Worm (Caenorhabditis elegans) whole organism, young adult: Measurements from ENCODE around the gene W03C9.5.

Experiments
- B0336.3 ChIP-seq: fragments of 200-800 bp; sonication (Bioruptor generic); IDR thresholded peaks from 2 replicates; pipeline ENCODE4 v1.3.6; 2022; ENCODE audit warnings: missing genetic modification characterization, missing compliant biosample characterization
- F37B4.10 ChIP-seq: fragments of 200-800 bp; sonication (Bioruptor generic); IDR thresholded peaks from 2 replicates; pipeline ENCODE4 v1.3.6; 2022; ENCODE audit warnings: missing genetic modification characterization, missing compliant biosample characterization
- F49E8.2 ChIP-seq: sonication (generic microtip); optimal IDR thresholded peaks from 3 replicates; lab custom pipeline; 2017; ENCODE audit warnings: missing genetic modification characterization, mild to moderate bottlenecking, missing compliant biosample characterization, antibody characterized with exemption, moderate library complexity; ENCODE audit not compliant: insufficient read depth
- K12H6.12 ChIP-seq: fragments of 200-800 bp; sonication (Bioruptor generic); optimal IDR thresholded peaks from 2 replicates; lab custom pipeline; 2018; ENCODE audit warnings: mild to moderate bottlenecking, missing genetic modification characterization, missing compliant biosample characterization
- T26A5.8 ChIP-seq: sonication (generic microtip); optimal IDR thresholded peaks from 2 replicates; lab custom pipeline; 2016; ENCODE audit warnings: missing genetic modification characterization, missing compliant biosample characterization
- Y67H2A.10 ChIP-seq: fragments of 200-800 bp; sonication (Bioruptor generic); conservative IDR thresholded peaks from 2 replicates; pipeline ENCODE4 v1.3.6; 2022; ENCODE audit warnings: missing genetic modification reagents, missing genetic modification characterization, missing compliant biosample characterization
- Y79H2A.3 ChIP-seq: fragments of 200-800 bp; sonication (Bioruptor generic); conservative IDR thresholded peaks from 2 replicates; pipeline ENCODE4 v1.3.6; 2022; ENCODE audit warnings: missing genetic modification reagents, missing genetic modification characterization, missing compliant biosample characterization
- aptf-3 ChIP-seq: fragments of 200-800 bp; sonication (Bioruptor generic); IDR thresholded peaks from 2 replicates; pipeline ENCODE4 v1.3.6; 2022; ENCODE audit warnings: missing genetic modification characterization, missing compliant biosample characterization
- atf-7 ChIP-seq: sonication (generic microtip); optimal IDR thresholded peaks from 2 replicates; lab custom pipeline; 2017; ENCODE audit warnings: mild to moderate bottlenecking, missing genetic modification characterization, missing compliant biosample characterization
- athp-1 ChIP-seq: sonication (generic microtip); optimal IDR thresholded peaks from 2 replicates; lab custom pipeline; 2017; ENCODE audit warnings: mild to moderate bottlenecking, missing genetic modification characterization, missing compliant biosample characterization
- attf-3 ChIP-seq: fragments of 200-800 bp; sonication (Bioruptor generic); conservative IDR thresholded peaks from 2 replicates; pipeline ENCODE4 v1.3.6; 2022; ENCODE audit warnings: missing genetic modification reagents, missing genetic modification characterization, missing compliant biosample characterization
- cebp-1 ChIP-seq, 2 experiments: fragments of 200-800 bp in 1 of 2; sonication (Bioruptor generic) in 1 of 2; sonication (generic microtip) in 1 of 2; IDR thresholded peaks in 1 of 2; optimal IDR thresholded peaks in 1 of 2; 2 replicates each; pipeline versions ENCODE4 v1.3.6 to Lab custom; 2017 to 2022; ENCODE audit warnings: missing compliant biosample characterization in 2 of 2, missing genetic modification characterization in 2 of 2, mild to moderate bottlenecking in 1 of 2, missing genetic modification reagents in 1 of 2, moderate library complexity in 1 of 2
- cebp-2 ChIP-seq: fragments of 200-800 bp; sonication (Bioruptor generic); IDR thresholded peaks from 2 replicates; pipeline ENCODE4 v1.3.6; 2022; ENCODE audit warnings: missing genetic modification characterization, missing compliant biosample characterization
- ceh-40 ChIP-seq: fragments of 200-800 bp; sonication (Bioruptor generic); IDR thresholded peaks from 2 replicates; pipeline ENCODE4 v1.3.6; 2022; ENCODE audit warnings: missing genetic modification characterization, missing compliant biosample characterization
- ceh-58 ChIP-seq: fragments of 200-800 bp; sonication (Bioruptor generic); IDR thresholded peaks from 2 replicates; pipeline ENCODE4 v1.3.6; 2022; ENCODE audit warnings: missing genetic modification characterization, missing compliant biosample characterization
- ceh-79 ChIP-seq: sonication (generic microtip); optimal IDR thresholded peaks from 2 replicates; lab custom pipeline; 2017; ENCODE audit warnings: mild to moderate bottlenecking, missing genetic modification characterization, missing compliant biosample characterization
- die-1 ChIP-seq: sonication (generic microtip); optimal IDR thresholded peaks from 2 replicates; lab custom pipeline; 2016; ENCODE audit warnings: missing genotype, mild to moderate bottlenecking, missing genetic modification characterization, missing compliant biosample characterization
- egl-18 ChIP-seq: fragments of 200-800 bp; sonication (Bioruptor generic); IDR thresholded peaks from 2 replicates; pipeline ENCODE4 v1.3.6; 2022; ENCODE audit warnings: missing genetic modification reagents, missing genetic modification characterization, missing compliant biosample characterization
- fkh-3 ChIP-seq: sonication (generic microtip); optimal IDR thresholded peaks from 2 replicates; lab custom pipeline; 2016; ENCODE audit warnings: mild to moderate bottlenecking, missing genetic modification characterization, missing compliant biosample characterization
- hlh-26 ChIP-seq: fragments of 200-800 bp; sonication (Bioruptor generic); conservative IDR thresholded peaks from 2 replicates; pipeline ENCODE4 v1.3.6; 2022; ENCODE audit warnings: missing genetic modification reagents, missing genetic modification characterization, missing compliant biosample characterization
- hmg-1.2 ChIP-seq: fragments of 200-800 bp; sonication (Bioruptor generic); IDR thresholded peaks from 2 replicates; pipeline ENCODE4 v1.3.6; 2022; ENCODE audit warnings: missing genetic modification reagents, missing genetic modification characterization, missing compliant biosample characterization
- hmg-20 ChIP-seq: fragments of 200-800 bp; sonication (Bioruptor generic); IDR thresholded peaks from 2 replicates; pipeline ENCODE4 v1.3.6; 2022; ENCODE audit warnings: missing genetic modification reagents, missing genetic modification characterization, missing compliant biosample characterization
- hrde-1 ChIP-seq: sonication (generic microtip); optimal IDR thresholded peaks from 2 replicates; lab custom pipeline; 2016; ENCODE audit warnings: missing genetic modification characterization, mild to moderate bottlenecking, missing compliant biosample characterization, moderate library complexity, missing genotype, missing genetic modification reagents, borderline replicate concordance
- hsf-1 ChIP-seq: fragments of 200-800 bp; sonication (Bioruptor generic); IDR thresholded peaks from 2 replicates; pipeline ENCODE4 v1.3.6; 2022; ENCODE audit warnings: missing genetic modification reagents, missing genetic modification characterization, missing compliant biosample characterization
- let-526 ChIP-seq: fragments of 200-800 bp; sonication (Bioruptor generic); IDR thresholded peaks from 2 replicates; pipeline ENCODE4 v1.3.6; 2022; ENCODE audit warnings: missing genetic modification reagents, missing genetic modification characterization, missing compliant biosample characterization
- lin-54 ChIP-seq: fragments of 200-800 bp; sonication (Bioruptor generic); optimal IDR thresholded peaks from 2 replicates; lab custom pipeline; 2018; ENCODE audit warnings: mild to moderate bottlenecking, missing genetic modification characterization, missing compliant biosample characterization
- madf-3 ChIP-seq: fragments of 200-800 bp; sonication (Bioruptor generic); IDR thresholded peaks from 2 replicates; pipeline ENCODE4 v1.3.6; 2022; ENCODE audit warnings: missing genetic modification reagents, missing genetic modification characterization, missing compliant biosample characterization
- madf-6 ChIP-seq: fragments of 200-800 bp; sonication (Bioruptor generic); IDR thresholded peaks from 2 replicates; pipeline ENCODE4 v1.3.6; 2022; ENCODE audit warnings: missing genetic modification reagents, missing genetic modification characterization, missing compliant biosample characterization
- mcd-1 ChIP-seq: fragments of 200-800 bp; sonication (Bioruptor generic); IDR thresholded peaks from 2 replicates; pipeline ENCODE4 v1.3.6; 2022; ENCODE audit warnings: missing genetic modification reagents, missing genetic modification characterization, missing compliant biosample characterization
- mes-4 ChIP-seq: sonication (generic microtip); optimal IDR thresholded peaks from 2 replicates; lab custom pipeline; 2016; ENCODE audit warnings: missing genotype, missing genetic modification characterization, missing compliant biosample characterization
- nfyb-1 ChIP-seq: fragments of 200-800 bp; sonication (Bioruptor generic); IDR thresholded peaks from 2 replicates; pipeline ENCODE4 v1.3.6; 2022; ENCODE audit warnings: missing genetic modification reagents, missing genetic modification characterization, missing compliant biosample characterization
- nhr-120 ChIP-seq: fragments of 200-800 bp; sonication (Bioruptor generic); IDR thresholded peaks from 2 replicates; pipeline ENCODE4 v1.3.6; 2022; ENCODE audit warnings: missing genetic modification characterization, missing compliant biosample characterization
- pha-4 ChIP-seq: fragments of 150-350 bp; sonication (generic microtip); optimal IDR thresholded peaks from 2 replicates; lab custom pipeline; 2014; ENCODE audit warnings: missing biosample characterization, missing genetic modification reagents, missing genetic modification characterization
- rec-8 ChIP-seq, 2 experiments: sonication (generic microtip); optimal IDR thresholded peaks; 2 replicates each; lab custom pipeline; 2016; ENCODE audit warnings: mild to moderate bottlenecking in 2 of 2, missing genetic modification characterization in 2 of 2, missing genetic modification reagents in 2 of 2, missing genotype in 2 of 2, missing biosample characterization in 1 of 2, missing compliant biosample characterization in 1 of 2, moderate library complexity in 1 of 2
- sea-2 ChIP-seq: fragments of 200-800 bp; sonication (Bioruptor generic); IDR thresholded peaks from 2 replicates; pipeline ENCODE4 v1.3.6; 2022; ENCODE audit warnings: missing genetic modification characterization, missing compliant biosample characterization
- snpc-1.3 ChIP-seq: sonication (generic microtip); optimal IDR thresholded peaks from 2 replicates; lab custom pipeline; 2017; ENCODE audit warnings: missing genetic modification characterization, mild to moderate bottlenecking, missing compliant biosample characterization, antibody characterized with exemption, moderate library complexity, missing genotype, missing genetic modification reagents; ENCODE audit not compliant: insufficient read depth
- snpc-3.4 ChIP-seq: sonication (generic microtip); optimal IDR thresholded peaks from 2 replicates; lab custom pipeline; 2017; ENCODE audit warnings: missing genetic modification characterization, mild to moderate bottlenecking, missing compliant biosample characterization, antibody characterized with exemption, moderate library complexity, missing genotype, missing genetic modification reagents
- tbx-9 ChIP-seq: sonication (generic microtip); optimal IDR thresholded peaks from 2 replicates; lab custom pipeline; 2016; ENCODE audit warnings: borderline replicate concordance, missing genetic modification characterization, inconsistent platforms, missing compliant biosample characterization
- tlf-1 ChIP-seq: fragments of 200-800 bp; sonication (Bioruptor generic); optimal IDR thresholded peaks from 2 replicates; lab custom pipeline; 2018; ENCODE audit warnings: mild to moderate bottlenecking, missing genetic modification characterization, missing compliant biosample characterization
- ztf-18 ChIP-seq: sonication (generic microtip); optimal IDR thresholded peaks from 2 replicates; lab custom pipeline; 2016; ENCODE audit warnings: missing genotype, mild to moderate bottlenecking, missing genetic modification characterization, missing compliant biosample characterization

W03C9.5 gene

DNA sequence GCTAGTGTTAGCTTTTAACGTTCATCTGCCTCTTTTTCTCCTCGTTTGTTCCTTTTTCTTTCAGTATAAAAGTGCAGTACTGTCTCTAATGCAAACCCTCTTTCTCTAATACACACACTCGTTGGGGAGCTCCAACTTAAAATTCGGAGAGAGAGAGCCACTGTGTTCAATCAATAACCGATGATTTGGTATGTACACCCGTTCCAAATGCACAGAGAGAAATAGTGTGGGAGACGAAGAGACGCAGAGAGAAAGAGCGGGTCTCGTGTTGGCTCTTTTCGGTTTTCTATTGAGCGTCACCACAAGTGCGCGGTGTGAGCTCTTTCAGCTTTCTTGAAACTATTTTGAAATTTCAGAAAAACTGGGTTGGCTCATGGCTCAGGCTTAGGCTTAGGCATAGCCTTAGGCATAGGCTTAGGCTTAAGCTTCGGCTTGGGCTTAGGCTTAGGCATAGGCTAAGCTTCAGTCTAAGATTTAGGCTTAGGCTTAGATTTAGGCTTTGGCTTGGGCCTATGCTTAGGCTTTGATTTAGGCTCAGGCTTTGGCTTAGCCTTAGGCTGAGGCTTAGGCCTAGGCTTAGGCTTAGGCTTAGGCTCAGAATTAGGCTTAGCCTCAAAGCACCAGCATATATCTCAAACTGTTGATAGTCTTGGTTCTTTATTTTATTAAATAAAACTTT, 43.6 kb downstream of the W03C9.5 start:
- TF ChIP-seq hsf-1 (GFP tag; lab: Robert Waterston, UW) = 0 out of 2 replicates have a peak, but pooled peaks have one; percentile 37
- no peak for TF ChIP-seq attf-3 (GFP tag; lab: Robert Waterston, UW)
- peak; percentile 83 for TF ChIP-seq hmg-1.2 (GFP tag; lab: Robert Waterston, UW)

DNA sequence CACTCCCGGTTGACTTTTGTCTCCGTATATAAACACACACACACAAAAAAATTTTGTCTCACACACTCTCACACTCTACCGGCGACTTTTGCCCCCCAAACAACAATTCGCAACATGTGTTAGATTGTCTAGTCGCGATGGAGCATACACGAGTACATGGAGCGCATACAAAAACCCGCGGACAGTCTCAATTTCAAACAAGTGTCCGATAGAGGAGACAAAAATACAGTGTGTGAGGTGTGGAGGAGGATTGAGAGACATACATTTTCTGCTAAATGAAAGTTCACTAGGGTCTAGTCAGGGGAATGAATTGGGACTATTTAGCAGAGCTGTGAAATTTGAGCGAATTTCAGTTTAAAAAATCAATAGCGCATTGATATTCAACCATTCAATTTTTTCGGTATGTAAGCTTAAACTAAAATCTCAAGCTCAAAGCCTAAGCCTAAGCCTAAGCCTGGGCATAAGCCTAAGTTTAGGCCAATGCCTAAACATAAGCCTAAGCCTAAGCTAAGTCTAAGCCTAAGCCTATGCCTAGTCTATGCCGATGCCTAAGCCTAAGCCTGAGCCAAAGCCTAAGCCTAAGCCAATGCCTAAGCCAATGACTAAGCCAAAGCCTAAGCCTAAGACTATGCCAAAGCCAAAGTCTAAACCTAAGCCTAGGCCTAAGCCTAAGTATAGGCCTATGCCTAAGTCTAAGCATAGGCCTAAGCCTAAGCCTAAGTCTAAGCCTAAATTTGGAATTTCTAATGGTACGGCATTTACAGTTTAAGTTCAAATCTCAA, 44.4 kb downstream of the W03C9.5 start:
- TF ChIP-seq hlh-26 (GFP tag; lab: Robert Waterston, UW) (no peak), let-526 (GFP tag; lab: Robert Waterston, UW) (0 out of 2 replicates have a peak, but pooled peaks have one; percentile 10)

DNA sequence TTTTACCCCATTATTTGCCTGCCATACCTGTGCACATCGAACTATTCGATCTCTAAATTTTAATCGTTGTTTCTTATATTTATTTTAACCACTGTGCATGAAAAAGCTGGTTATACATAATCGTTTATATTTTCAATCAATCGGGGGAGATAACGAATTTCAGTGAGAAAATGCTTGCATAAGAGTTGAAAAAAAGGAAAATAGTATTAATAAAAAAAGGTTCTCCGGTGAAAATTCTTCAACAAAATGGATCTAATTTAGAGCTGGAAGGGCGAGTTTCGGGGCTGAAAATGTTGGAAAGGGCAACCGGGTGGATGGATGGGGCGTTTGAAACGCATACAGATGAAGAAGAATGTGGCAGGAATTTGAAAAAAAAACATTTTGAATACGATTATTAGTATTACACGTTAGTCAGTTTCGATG, 49.8 kb downstream of the W03C9.5 start:
- peak; percentile 97 for TF ChIP-seq hrde-1
- peak; percentile 57 for TF ChIP-seq die-1 (tag; lab: Kevin White, UChicago)
- TF ChIP-seq tlf-1 (GFP tag; lab: Kevin White, UChicago) = peak; percentile 82
- TF ChIP-seq madf-6 (GFP tag; lab: Robert Waterston, UW) = peak; percentile 90
- 0 out of 2 replicates have a peak, but pooled peaks have one; percentile 43 for TF ChIP-seq egl-18 (GFP tag; lab: Robert Waterston, UW)
- peak; percentile 91 for TF ChIP-seq athp-1
- TF ChIP-seq pha-4 (tag; lab: Kevin White, UChicago) = no peak
- TF ChIP-seq sea-2 (GFP tag; lab: Robert Waterston, UW) = no peak
- peak; percentile 73; the same call in 1 of the 2 replicates for TF ChIP-seq ceh-58 (GFP tag; lab: Robert Waterston, UW)
- TF ChIP-seq F37B4.10 = no peak
- peak; percentile 59 for TF ChIP-seq mcd-1 (GFP tag; lab: Robert Waterston, UW)
- TF ChIP-seq mes-4 (tag; lab: Kevin White, UChicago) = peak; percentile 25
- TF ChIP-seq lin-54 (GFP tag; lab: Kevin White, UChicago) = peak; percentile 83
- peak; percentile 28 for TF ChIP-seq ztf-18
- TF ChIP-seq attf-3 (GFP tag; lab: Robert Waterston, UW) = no peak
- peak; percentile 83 for TF ChIP-seq tbx-9 (tag; lab: Kevin White, UChicago)
- TF ChIP-seq cebp-1 (GFP tag; IDR thresholded peaks at IDR 0.05; lab: Robert Waterston, UW) = no peak
- TF ChIP-seq cebp-1 (tag; optimal IDR thresholded peaks at IDR 0.05; lab: Kevin White, UChicago) = peak; percentile 72
- peak; percentile 61; the same call in 1 of the 2 replicates for TF ChIP-seq nfyb-1
- TF ChIP-seq T26A5.8 (tag; lab: Kevin White, UChicago) = peak; percentile 77
- TF ChIP-seq snpc-1.3 (tag; lab: Kevin White, UChicago) = peak; percentile 90
- TF ChIP-seq hmg-1.2 (GFP tag; lab: Robert Waterston, UW) = peak; percentile 51
- TF ChIP-seq ceh-40 (GFP tag; lab: Robert Waterston, UW) = peak; percentile 72; the same call in 1 of the 2 replicates
- TF ChIP-seq rec-8 (tag; optimal IDR thresholded peaks at IDR 0.05; lab: Kevin White, UChicago) = peak in 1 of 2 experiments; percentile 71
- peak; percentile 57; the same call in 1 of the 2 replicates for TF ChIP-seq hmg-20 (GFP tag; lab: Robert Waterston, UW)
- TF ChIP-seq F49E8.2 (tag; lab: Kevin White, UChicago) = peak; percentile 94
- TF ChIP-seq B0336.3 (GFP tag; lab: Robert Waterston, UW) = peak; percentile 95
- TF ChIP-seq nhr-120 (GFP tag; lab: Robert Waterston, UW) = no peak
- TF ChIP-seq K12H6.12 = no peak
- TF ChIP-seq aptf-3 = peak; percentile 74; the same call in 1 of the 2 replicates
- peak; percentile 70; the same call in 1 of the 2 replicates for TF ChIP-seq cebp-2 (GFP tag; lab: Robert Waterston, UW)
- peak; percentile 53 for TF ChIP-seq ceh-79 (tag; lab: Kevin White, UChicago)
- peak; percentile 91; the same call in 1 of the 2 replicates for TF ChIP-seq Y79H2A.3
- TF ChIP-seq snpc-3.4 (tag; lab: Kevin White, UChicago) = peak; percentile 87
- 0 out of 2 replicates have a peak, but pooled peaks have one; percentile 41 for TF ChIP-seq Y67H2A.10
- peak; percentile 55 for TF ChIP-seq atf-7 (tag; lab: Kevin White, UChicago)
- peak; percentile 94 for TF ChIP-seq madf-3
- TF ChIP-seq fkh-3 = no peak
